Worm (Caenorhabditis elegans) whole organism, L2 larva: ENCODE data around the gene cyp-13B1.

ENCODE experiments used
- F13H6.1 ChIP-seq: sonication (generic microtip); optimal IDR thresholded peaks from 2 replicates; lab custom pipeline; 2016; ENCODE audit warnings: missing genetic modification characterization, missing compliant biosample characterization
- nhr-11 ChIP-seq: fragments of 150-350 bp; optimal IDR thresholded peaks from 2 replicates; lab custom pipeline; 2014; ENCODE audit warnings: missing biosample characterization, missing genetic modification characterization
- nhr-77 ChIP-seq: fragments of 150-350 bp; optimal IDR thresholded peaks from 2 replicates; lab custom pipeline; 2014; ENCODE audit warnings: missing biosample characterization, missing genetic modification characterization
- sma-3 ChIP-seq: sonication (generic microtip); optimal IDR thresholded peaks from 2 replicates; lab custom pipeline; 2016; ENCODE audit warnings: missing genetic modification reagents, missing genetic modification characterization, missing compliant biosample characterization
- snpc-4 ChIP-seq: fragments of 150-350 bp; optimal IDR thresholded peaks from 2 replicates; lab custom pipeline; 2014; ENCODE audit warnings: missing biosample characterization, missing genetic modification characterization
- unc-39 ChIP-seq: fragments of 150-350 bp; optimal IDR thresholded peaks from 2 replicates; lab custom pipeline; 2014; ENCODE audit warnings: missing biosample characterization, missing genetic modification characterization
- unc-62 ChIP-seq: fragments of 150-350 bp; optimal IDR thresholded peaks from 2 replicates; lab custom pipeline; 2014; ENCODE audit warnings: missing biosample characterization, missing genetic modification reagents, missing genetic modification characterization
- ztf-11 ChIP-seq: sonication (generic microtip); optimal IDR thresholded peaks from 2 replicates; lab custom pipeline; 2017; ENCODE audit warnings: missing biosample characterization, missing genetic modification characterization

- no peak for TF ChIP-seq ztf-11 (tag; lab: Kevin White, UChicago)
- TF ChIP-seq nhr-11 (tag; lab: Kevin White, UChicago): no peak
- no peak for TF ChIP-seq unc-62 (GFP tag; lab: Kevin White, UChicago)
- peak; percentile 38 for TF ChIP-seq snpc-4
- peak; percentile 89 for TF ChIP-seq sma-3 (GFP tag; lab: Kevin White, UChicago)
- no peak for TF ChIP-seq nhr-77 (tag; lab: Kevin White, UChicago)
- TF ChIP-seq F13H6.1 (tag; lab: Kevin White, UChicago): peak; percentile 89
- no peak for TF ChIP-seq unc-39 (tag; lab: Kevin White, UChicago)
Observed at ce11 chrX:13396550-13397023, 12.9 kb downstream of the cyp-13B1 start, which contains the start of gene F02C12.3.
